Worm (Caenorhabditis elegans) whole organism, L1 larva: ENCODE measurements around the gene cyn-2.
A peak's percentile ranks its signal among the peaks of the same experiment; 100 is the strongest.

Experiments
- egl-27 ChIP-seq, 2 experiments: fragments of 150-350 bp in 1 of 2; sonication (generic microtip); optimal IDR thresholded peaks; 3 replicates each; lab custom pipeline; 2017 to 2018; ENCODE audit warnings: missing biosample characterization in 2 of 2, missing genetic modification characterization in 2 of 2, missing genetic modification reagents in 2 of 2
- elt-2 ChIP-seq: sonication (generic microtip); optimal IDR thresholded peaks from 2 replicates; lab custom pipeline; 2016; ENCODE audit warnings: missing genetic modification characterization, mild to moderate bottlenecking, inconsistent platforms, missing compliant biosample characterization, missing genetic modification reagents
- lsy-2 ChIP-seq, 2 experiments: fragments of 150-350 bp; optimal IDR thresholded peaks; 2 replicates each; lab custom pipeline; 2014; ENCODE audit warnings: missing biosample characterization in 2 of 2, missing genetic modification characterization in 2 of 2
- unc-62 ChIP-seq: fragments of 150-350 bp; optimal IDR thresholded peaks from 2 replicates; lab custom pipeline; 2014; ENCODE audit warnings: missing biosample characterization, missing genetic modification reagents, missing genetic modification characterization

- TF ChIP-seq egl-27 (tag; optimal IDR thresholded peaks at IDR 0.05; lab: Kevin White, UChicago) = no peak
- TF ChIP-seq elt-2 (tag; lab: Kevin White, UChicago) = no peak
- no peak for TF ChIP-seq unc-62 (GFP tag; lab: Kevin White, UChicago)
- peak in 1 of 2 experiments; percentile 25 for TF ChIP-seq lsy-2 (tag; optimal IDR thresholded peaks at IDR 0.05; lab: Kevin White, UChicago)
Measured at ce11 chrIII:13666406-13666805, 26.1 kb upstream of the cyn-2 start.
